Worm (Caenorhabditis elegans) whole organism, L2 larva: ENCODE measurements around the gene asp-14.
A peak's percentile ranks its signal among the peaks of the same experiment; 100 is the strongest.

Source experiments
- ama-1 ChIP-seq: fragments of 150-350 bp; optimal IDR thresholded peaks from 2 replicates; lab custom pipeline; 2018; ENCODE audit warnings: inconsistent platforms
- lin-13 ChIP-seq: fragments of 150-350 bp; optimal IDR thresholded peaks from 2 replicates; lab custom pipeline; 2014; ENCODE audit warnings: missing biosample characterization, missing genetic modification reagents, missing genetic modification characterization
- mdl-1 ChIP-seq, 2 experiments: fragments of 150-350 bp in 1 of 2; sonication (generic microtip) in 1 of 2; optimal IDR thresholded peaks; 2 replicates each; lab custom pipeline; 2017; ENCODE audit warnings: missing biosample characterization in 2 of 2, missing genetic modification characterization in 2 of 2
- ztf-11 ChIP-seq: sonication (generic microtip); optimal IDR thresholded peaks from 2 replicates; lab custom pipeline; 2017; ENCODE audit warnings: missing biosample characterization, missing genetic modification characterization

DNA sequence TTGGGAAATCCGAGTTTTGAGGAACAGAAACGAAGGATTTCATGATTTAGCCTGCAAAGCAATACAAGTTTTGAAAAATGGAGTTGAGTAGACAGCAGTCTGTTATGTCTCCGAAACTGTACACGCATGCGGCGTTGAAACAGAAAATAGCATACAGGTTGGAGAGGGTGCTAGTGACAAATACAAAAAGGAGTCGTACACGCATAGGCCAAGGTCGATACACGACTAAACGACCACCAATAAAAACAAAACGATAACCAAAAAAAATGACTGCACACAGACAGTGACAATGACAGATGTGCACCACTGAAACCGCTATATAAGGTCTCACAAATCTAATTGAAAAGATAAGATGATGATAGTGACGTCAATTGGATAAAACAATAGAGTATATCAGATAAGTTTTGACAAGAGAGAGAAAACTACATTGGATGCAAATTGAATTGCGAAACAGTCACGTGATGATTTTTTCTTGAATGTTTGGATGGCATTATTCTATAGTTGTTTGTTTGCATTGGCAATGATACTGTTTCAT, 2.5 kb upstream of the asp-14 start, which contains the start of gene fah-1:
- TF ChIP-seq ama-1 (lab: Kevin White, UChicago) = no peak
- no peak for TF ChIP-seq lin-13 (GFP tag; lab: Kevin White, UChicago)
- peak in 1 of 2 experiments; percentile 33 for TF ChIP-seq mdl-1 (tag; optimal IDR thresholded peaks at IDR 0.05; lab: Kevin White, UChicago)
- no peak for TF ChIP-seq ztf-11 (tag; lab: Kevin White, UChicago)
